Fruit fly (Drosophila melanogaster) Kc167 (cell line): Measurements from ENCODE around the gene CG15483.

Experiments used
- Myc ChIP-seq: fragments of >200 bp; optimal IDR thresholded peaks from 2 replicates; lab custom pipeline; 2017; ENCODE audit warnings: missing external identifiers
- Sin3A ChIP-seq: fragments of >200 bp; optimal IDR thresholded peaks from 2 replicates; lab custom pipeline; 2018; ENCODE audit warnings: missing external identifiers
- h ChIP-seq: fragments of >200 bp; optimal IDR thresholded peaks from 3 replicates; lab custom pipeline; 2018; ENCODE audit warnings: missing external identifiers
- insv ChIP-seq: fragments of >200 bp; optimal IDR thresholded peaks from 3 replicates; lab custom pipeline; 2018; ENCODE audit warnings: missing external identifiers

Gene CG15483

DNA sequence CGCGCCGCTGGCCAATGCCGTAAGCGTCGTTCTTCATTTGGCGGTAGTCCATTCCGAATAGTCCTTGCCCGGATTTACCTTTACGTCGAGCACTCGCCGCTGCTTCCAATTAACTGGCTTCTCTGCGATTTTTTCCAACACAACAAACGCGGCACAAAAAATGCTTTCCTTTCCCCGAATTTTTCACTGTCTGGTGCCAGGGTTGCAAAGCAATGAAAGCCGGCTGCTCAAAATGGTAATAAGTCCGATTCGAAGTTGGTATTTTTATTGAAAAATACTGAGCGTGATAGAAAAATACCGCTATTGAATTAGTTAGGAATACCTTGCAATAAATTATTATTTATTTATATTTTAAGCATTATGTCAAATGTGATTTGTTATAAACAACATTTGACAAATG lies 49.4 kb downstream of the CG15483 start:
- no peak for TF ChIP-seq h (lab: Kevin White, UChicago)
- no peak for TF ChIP-seq Sin3A (lab: Kevin White, UChicago)
- TF ChIP-seq Myc (lab: Kevin White, UChicago) = no peak
- TF ChIP-seq insv = no peak
